Worm (Caenorhabditis elegans) whole organism, mixed stage, embryonic: ENCODE measurements around the gene K12H6.7.

ENCODE experiments used
- ceh-39 ChIP-seq: fragments of 150-350 bp; optimal IDR thresholded peaks from 2 replicates; lab custom pipeline; 2014; ENCODE audit warnings: missing biosample characterization, missing genetic modification characterization
- lin-13 ChIP-seq: fragments of 150-350 bp; optimal IDR thresholded peaks from 2 replicates; lab custom pipeline; 2014; ENCODE audit warnings: missing biosample characterization, missing genetic modification characterization
- lin-32 ChIP-seq: fragments of 200-800 bp; sonication (Bioruptor generic); optimal IDR thresholded peaks from 2 replicates; lab custom pipeline; 2018; ENCODE audit warnings: mild to moderate bottlenecking, missing genetic modification characterization, missing compliant biosample characterization
- lsy-2 ChIP-seq: fragments of 150-350 bp; optimal IDR thresholded peaks from 2 replicates; lab custom pipeline; 2014; ENCODE audit warnings: missing biosample characterization, missing genetic modification characterization
- mep-1 ChIP-seq: fragments of 150-350 bp; optimal IDR thresholded peaks from 2 replicates; lab custom pipeline; 2017; ENCODE audit warnings: missing biosample characterization, missing genetic modification reagents, missing genetic modification characterization, inconsistent platforms
- mls-2 ChIP-seq: sonication (generic microtip); optimal IDR thresholded peaks from 2 replicates; lab custom pipeline; 2016; ENCODE audit warnings: mild to moderate bottlenecking, missing genetic modification characterization, moderate library complexity, missing compliant biosample characterization
- nhr-76 ChIP-seq: sonication (generic microtip); optimal IDR thresholded peaks from 2 replicates; lab custom pipeline; 2017; ENCODE audit warnings: missing biosample characterization, missing genetic modification characterization
- zip-8 ChIP-seq: fragments of 150-350 bp; optimal IDR thresholded peaks from 2 replicates; lab custom pipeline; 2014; ENCODE audit warnings: missing biosample characterization, missing genetic modification characterization
- ztf-11 ChIP-seq: fragments of 150-350 bp; optimal IDR thresholded peaks from 2 replicates; lab custom pipeline; 2014; ENCODE audit warnings: missing biosample characterization, missing genetic modification characterization

- TF ChIP-seq zip-8 (no peak), mep-1 (no peak), lsy-2 (no peak), ztf-11 (tag; lab: Kevin White, UChicago) (no peak), lin-32 (GFP tag; lab: Kevin White, UChicago) (no peak), lin-13 (no peak), nhr-76 (tag; lab: Kevin White, UChicago) (no peak), ceh-39 (tag; lab: Kevin White, UChicago) (no peak), mls-2 (peak; percentile 31)
Measured at ce11 chrII:2861385-2862099, 24.8 kb upstream of the K12H6.7 start.
